Worm (Caenorhabditis elegans) whole organism, midembryonic: ENCODE data around the gene F23A7.8.

Source experiments
- cog-1 ChIP-seq: sonication (generic microtip); optimal IDR thresholded peaks from 2 replicates; lab custom pipeline; 2016; ENCODE audit warnings: missing genetic modification characterization, missing compliant biosample characterization
- flt-1 ChIP-seq: fragments of 200-800 bp; sonication (Bioruptor generic); IDR thresholded peaks from 2 replicates; pipeline ENCODE4 v1.3.6; 2022; ENCODE audit warnings: missing genetic modification characterization, missing compliant biosample characterization
- klf-2 ChIP-seq: fragments of 200-800 bp; sonication (Bioruptor generic); conservative IDR thresholded peaks from 2 replicates; pipeline ENCODE4 v1.3.6; 2022; ENCODE audit warnings: missing genetic modification reagents, missing genetic modification characterization, missing compliant biosample characterization
- med-1 ChIP-seq: sonication (generic microtip); optimal IDR thresholded peaks from 2 replicates; lab custom pipeline; 2017; ENCODE audit warnings: missing genetic modification characterization, mild to moderate bottlenecking, missing compliant biosample characterization, antibody characterized with exemption, missing genetic modification reagents; ENCODE audit not compliant: insufficient read depth
- ref-1 ChIP-seq: fragments of 200-800 bp; sonication (Bioruptor generic); conservative IDR thresholded peaks from 2 replicates; pipeline ENCODE4 v1.3.6; 2022; ENCODE audit warnings: missing genetic modification reagents, missing genetic modification characterization, missing compliant biosample characterization
- tab-1 ChIP-seq: fragments of 200-800 bp; sonication (Bioruptor generic); IDR thresholded peaks from 2 replicates; pipeline ENCODE4 v1.3.6; 2022; ENCODE audit warnings: missing genetic modification characterization, missing compliant biosample characterization
- ztf-29 ChIP-seq: fragments of 200-800 bp; sonication (Bioruptor generic); IDR thresholded peaks from 2 replicates; pipeline ENCODE4 v1.3.6; 2022; ENCODE audit warnings: missing genetic modification reagents, missing genetic modification characterization, missing compliant biosample characterization

ce11 chrX:16163402-16163801 lies 49.8 kb upstream of the F23A7.8 start, which contains the start of gene F09C8.1:
- TF ChIP-seq med-1 (GFP tag; lab: Kevin White, UChicago) = no peak
- TF ChIP-seq ref-1 (GFP tag; lab: Robert Waterston, UW) = no peak
- no peak for TF ChIP-seq klf-2 (GFP tag; lab: Robert Waterston, UW)
- no peak for TF ChIP-seq flt-1 (GFP tag; lab: Robert Waterston, UW)
- TF ChIP-seq cog-1 (tag; lab: Kevin White, UChicago) = no peak
- no peak for TF ChIP-seq ztf-29 (GFP tag; lab: Robert Waterston, UW)
- TF ChIP-seq tab-1 (GFP tag; lab: Robert Waterston, UW) = no peak
